Worm (Caenorhabditis elegans) whole organism, early embryonic: ENCODE measurements around the gene R04B5.6.

ENCODE experiments used
- B0310.2 ChIP-seq: sonication (generic microtip); optimal IDR thresholded peaks from 2 replicates; lab custom pipeline; 2016; ENCODE audit warnings: mild to moderate bottlenecking, missing genetic modification characterization, missing compliant biosample characterization
- F13C5.2 ChIP-seq: sonication (generic microtip); optimal IDR thresholded peaks from 2 replicates; lab custom pipeline; 2017; ENCODE audit warnings: mild to moderate bottlenecking, missing genetic modification characterization, inconsistent platforms, missing compliant biosample characterization
- aly-1 ChIP-seq: sonication (generic microtip); optimal IDR thresholded peaks from 2 replicates; lab custom pipeline; 2016; ENCODE audit warnings: missing genetic modification characterization, missing compliant biosample characterization
- ama-1 ChIP-seq: fragments of 150-350 bp; optimal IDR thresholded peaks from 2 replicates; lab custom pipeline; 2014
- ceh-13 ChIP-seq: fragments of 200-800 bp; sonication (Bioruptor generic); optimal IDR thresholded peaks from 2 replicates; lab custom pipeline; 2018; ENCODE audit warnings: mild to moderate bottlenecking, missing genetic modification characterization, missing compliant biosample characterization
- ceh-36 ChIP-seq: sonication (generic microtip); optimal IDR thresholded peaks from 2 replicates; lab custom pipeline; 2016; ENCODE audit warnings: missing genetic modification characterization, inconsistent platforms, missing compliant biosample characterization
- ets-7 ChIP-seq: sonication (generic microtip); optimal IDR thresholded peaks from 2 replicates; lab custom pipeline; 2016; ENCODE audit warnings: missing genotype, missing genetic modification characterization, missing compliant biosample characterization
- flt-1 ChIP-seq: fragments of 200-800 bp; sonication (Bioruptor generic); IDR thresholded peaks from 2 replicates; pipeline ENCODE4 v1.3.6; 2022; ENCODE audit warnings: missing genetic modification characterization, missing compliant biosample characterization
- hmbx-1 ChIP-seq: sonication (generic microtip); optimal IDR thresholded peaks from 2 replicates; lab custom pipeline; 2016; ENCODE audit warnings: mild to moderate bottlenecking, missing genetic modification characterization, missing compliant biosample characterization
- hmg-4 ChIP-seq: fragments of 200-800 bp; sonication (Bioruptor generic); optimal IDR thresholded peaks from 2 replicates; lab custom pipeline; 2018; ENCODE audit warnings: mild to moderate bottlenecking, missing genetic modification characterization, missing compliant biosample characterization
- hnd-1 ChIP-seq: sonication (generic microtip); optimal IDR thresholded peaks from 2 replicates; lab custom pipeline; 2016; ENCODE audit warnings: missing genetic modification characterization, missing compliant biosample characterization
- pes-1 ChIP-seq: fragments of 200-800 bp; sonication (Bioruptor generic); IDR thresholded peaks from 2 replicates; pipeline ENCODE4 v1.3.6; 2022; ENCODE audit warnings: missing genetic modification reagents, missing genetic modification characterization, missing compliant biosample characterization
- scrt-1 ChIP-seq: fragments of 200-800 bp; sonication (Bioruptor generic); IDR thresholded peaks from 2 replicates; pipeline ENCODE4 v1.3.6; 2022; ENCODE audit warnings: missing genetic modification characterization, missing compliant biosample characterization
- sea-1 ChIP-seq: fragments of 200-800 bp; sonication (Bioruptor generic); conservative IDR thresholded peaks from 2 replicates; pipeline ENCODE4 v1.3.6; 2022; ENCODE audit warnings: missing genetic modification characterization, missing compliant biosample characterization
- tbx-11 ChIP-seq: fragments of 200-800 bp; sonication (Bioruptor generic); IDR thresholded peaks from 2 replicates; pipeline ENCODE4 v1.3.6; 2022; ENCODE audit warnings: missing genetic modification characterization, missing compliant biosample characterization
- tbx-37 ChIP-seq: fragments of 200-800 bp; sonication (Bioruptor generic); conservative IDR thresholded peaks from 2 replicates; pipeline ENCODE4 v1.3.6; 2022; ENCODE audit warnings: missing genetic modification reagents, missing genetic modification characterization, missing compliant biosample characterization
- tra-4 ChIP-seq: sonication (generic microtip); optimal IDR thresholded peaks from 2 replicates; lab custom pipeline; 2017; ENCODE audit warnings: missing genetic modification characterization, missing compliant biosample characterization

Gene R04B5.6

DNA sequence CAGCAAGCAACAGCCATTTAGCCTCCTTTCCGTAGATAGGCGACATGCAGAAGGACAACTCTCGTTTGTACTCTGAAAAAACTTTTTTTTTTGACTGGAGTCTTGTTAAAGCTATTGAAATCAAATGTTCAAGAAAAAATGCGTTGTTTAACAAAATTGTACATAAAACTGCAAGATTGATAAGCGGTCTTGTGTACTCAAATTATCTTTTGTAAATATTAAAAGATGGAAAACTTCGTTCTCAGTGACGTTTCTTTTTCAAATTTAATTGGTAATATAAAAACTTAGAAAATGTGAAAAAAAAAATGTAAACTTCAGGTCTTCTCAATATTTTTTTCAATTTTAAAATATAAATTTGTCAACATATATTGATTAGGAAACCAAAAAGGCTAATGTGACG is 26.2 kb downstream of the R04B5.6 start:
- TF ChIP-seq tra-4 (tag; lab: Kevin White, UChicago) (no peak), hnd-1 (tag; lab: Kevin White, UChicago) (no peak), flt-1 (GFP tag; lab: Robert Waterston, UW) (no peak), hmg-4 (GFP tag; lab: Kevin White, UChicago) (no peak), aly-1 (tag; lab: Kevin White, UChicago) (no peak), hmbx-1 (tag; lab: Kevin White, UChicago) (no peak), ceh-36 (tag; lab: Kevin White, UChicago) (no peak), pes-1 (GFP tag; lab: Robert Waterston, UW) (no peak), scrt-1 (GFP tag; lab: Robert Waterston, UW) (no peak), tbx-11 (GFP tag; lab: Robert Waterston, UW) (no peak), sea-1 (GFP tag; lab: Robert Waterston, UW) (no peak), ceh-13 (GFP tag; lab: Kevin White, UChicago) (no peak), ets-7 (tag; lab: Kevin White, UChicago) (no peak), tbx-37 (GFP tag; lab: Robert Waterston, UW) (no peak), ama-1 (no peak), F13C5.2 (tag; lab: Kevin White, UChicago) (no peak)

DNA sequence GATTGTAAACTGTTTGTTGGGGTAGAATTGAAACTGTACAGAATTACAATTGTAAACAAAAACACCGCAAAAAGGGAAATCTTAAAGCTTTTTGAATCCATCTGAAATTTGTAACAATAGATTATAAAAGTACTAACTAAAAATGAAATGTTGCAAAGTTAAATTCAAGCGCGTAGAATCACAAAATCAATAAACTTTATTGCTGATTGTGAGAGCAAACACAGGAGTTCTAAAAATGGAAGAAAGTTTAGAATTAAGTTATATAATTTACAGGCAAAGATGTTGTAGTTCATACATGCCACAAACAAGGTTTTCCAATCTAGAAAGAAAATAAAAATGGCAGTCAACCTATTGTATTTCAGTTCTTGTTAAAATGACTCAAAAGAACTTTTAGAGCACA is 27.2 kb downstream of the R04B5.6 start, which contains the start of gene C08B6.3:
C08B6.3 (minus strand) TSS at position 101 of the 400 bp plus-strand sequence.
- TF ChIP-seq flt-1 (GFP tag; lab: Robert Waterston, UW) (no peak), hnd-1 (tag; lab: Kevin White, UChicago) (no peak), ama-1 (no peak), B0310.2 (tag; lab: Kevin White, UChicago) (no peak), ets-7 (tag; lab: Kevin White, UChicago) (no peak), tbx-11 (GFP tag; lab: Robert Waterston, UW) (no peak)

DNA sequence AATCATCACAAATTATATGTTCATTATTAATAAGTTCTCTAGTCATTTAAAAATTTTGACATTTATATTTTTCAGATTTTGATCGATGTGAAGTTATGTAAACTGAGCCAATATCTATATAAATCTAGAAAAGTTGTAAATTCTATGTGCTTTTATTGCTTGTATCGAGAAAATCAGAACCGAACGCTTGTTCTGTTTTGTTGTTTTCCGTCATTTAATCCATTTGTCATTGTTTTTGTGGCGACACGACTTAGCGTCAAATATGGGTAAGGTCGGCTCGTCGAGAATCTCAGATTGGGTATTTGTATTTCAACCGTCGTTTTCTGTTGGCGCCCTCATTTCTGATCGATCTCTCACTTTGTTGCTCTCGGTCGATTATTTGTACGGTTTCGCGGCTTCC is 29.4 kb downstream of the R04B5.6 start, which contains the start of gene cht-5:
cht-5 (plus strand) TSS at position 301 of the 400 bp plus-strand sequence.
- TF ChIP-seq aly-1 (tag; lab: Kevin White, UChicago) = no peak
- TF ChIP-seq scrt-1 (GFP tag; lab: Robert Waterston, UW) = no peak
- TF ChIP-seq B0310.2 (tag; lab: Kevin White, UChicago) = no peak
- TF ChIP-seq tra-4 (tag; lab: Kevin White, UChicago) = no peak

DNA sequence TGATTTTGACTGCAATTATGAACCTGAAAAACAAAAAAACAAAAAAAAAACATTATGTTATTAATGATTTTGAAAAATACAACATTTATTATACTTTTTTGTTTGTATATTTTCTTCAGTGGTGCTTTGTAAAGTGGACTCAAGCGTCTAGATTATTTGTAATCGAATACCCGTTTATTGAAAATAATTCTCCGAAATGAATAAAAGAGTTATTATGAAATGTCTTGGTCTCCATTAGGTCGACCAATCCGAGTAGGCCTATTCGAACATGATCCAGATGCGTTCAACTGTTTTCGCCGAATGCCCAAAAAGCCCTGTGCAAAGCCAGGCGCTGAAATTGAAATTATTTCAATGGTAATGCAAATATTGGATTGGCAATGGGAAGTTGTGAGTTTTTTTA is 32.5 kb downstream of the R04B5.6 start, which contains the start of gene C08B6.5:
C08B6.5 (plus strand) TSS at position 301 of the 400 bp plus-strand sequence.
- TF ChIP-seq tra-4 (tag; lab: Kevin White, UChicago) (no peak), flt-1 (GFP tag; lab: Robert Waterston, UW) (no peak), hnd-1 (tag; lab: Kevin White, UChicago) (no peak), scrt-1 (GFP tag; lab: Robert Waterston, UW) (no peak), F13C5.2 (tag; lab: Kevin White, UChicago) (no peak), tbx-37 (GFP tag; lab: Robert Waterston, UW) (no peak), tbx-11 (GFP tag; lab: Robert Waterston, UW) (no peak), aly-1 (tag; lab: Kevin White, UChicago) (no peak), ceh-13 (GFP tag; lab: Kevin White, UChicago) (no peak), pes-1 (GFP tag; lab: Robert Waterston, UW) (no peak)

ce11 chrV:10120898-10121297 is 35.9 kb downstream of the R04B5.6 start, which contains the start of gene srxa-18:
Gene srxa-18, minus strand, starts transcription at chrV:10120997.
- TF ChIP-seq F13C5.2 (tag; lab: Kevin White, UChicago) (no peak), B0310.2 (tag; lab: Kevin White, UChicago) (no peak), ets-7 (tag; lab: Kevin White, UChicago) (no peak), ceh-36 (tag; lab: Kevin White, UChicago) (no peak), flt-1 (GFP tag; lab: Robert Waterston, UW) (no peak), aly-1 (tag; lab: Kevin White, UChicago) (no peak), tra-4 (tag; lab: Kevin White, UChicago) (no peak), tbx-11 (GFP tag; lab: Robert Waterston, UW) (no peak), scrt-1 (GFP tag; lab: Robert Waterston, UW) (no peak), hnd-1 (tag; lab: Kevin White, UChicago) (no peak), ama-1 (no peak), pes-1 (GFP tag; lab: Robert Waterston, UW) (no peak), tbx-37 (GFP tag; lab: Robert Waterston, UW) (no peak), ceh-13 (GFP tag; lab: Kevin White, UChicago) (no peak), sea-1 (GFP tag; lab: Robert Waterston, UW) (no peak), hmg-4 (GFP tag; lab: Kevin White, UChicago) (no peak)

DNA sequence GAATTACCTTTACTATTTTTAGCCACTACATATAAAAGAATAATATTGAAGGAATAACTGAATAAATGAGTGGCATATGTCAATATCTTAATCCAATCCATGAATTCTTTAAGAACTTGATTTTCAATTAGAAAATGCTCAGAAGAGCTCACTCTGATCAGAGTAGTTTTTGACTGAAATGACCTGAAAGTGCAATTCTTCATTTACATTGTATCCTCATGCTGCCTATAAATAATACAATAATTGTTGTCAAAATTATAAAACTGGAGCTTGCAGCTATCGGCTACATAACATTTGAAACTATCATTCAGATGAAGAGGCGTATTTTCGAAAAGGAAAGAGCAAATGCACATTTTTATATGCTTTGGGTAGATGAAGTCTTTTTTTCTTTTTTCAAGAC is 37.7 kb downstream of the R04B5.6 start, which contains the start of gene srxa-19:
srxa-19 (minus strand) TSS at position 101 of the 400 bp plus-strand sequence.
- TF ChIP-seq aly-1 (tag; lab: Kevin White, UChicago) (no peak), sea-1 (GFP tag; lab: Robert Waterston, UW) (no peak), tbx-37 (GFP tag; lab: Robert Waterston, UW) (no peak), flt-1 (GFP tag; lab: Robert Waterston, UW) (no peak), ceh-36 (tag; lab: Kevin White, UChicago) (no peak), F13C5.2 (tag; lab: Kevin White, UChicago) (no peak), tbx-11 (GFP tag; lab: Robert Waterston, UW) (no peak), hmbx-1 (tag; lab: Kevin White, UChicago) (no peak), B0310.2 (tag; lab: Kevin White, UChicago) (no peak), ceh-13 (GFP tag; lab: Kevin White, UChicago) (no peak)

ce11 chrV:10123324-10123723 is 38.4 kb downstream of the R04B5.6 start, which contains the start of gene C08B6.6:
Gene C08B6.6, plus strand, starts transcription at chrV:10123624.
- TF ChIP-seq F13C5.2 (tag; lab: Kevin White, UChicago) (no peak), ets-7 (tag; lab: Kevin White, UChicago) (no peak), ceh-36 (tag; lab: Kevin White, UChicago) (no peak), ama-1 (no peak), B0310.2 (tag; lab: Kevin White, UChicago) (no peak), tbx-11 (GFP tag; lab: Robert Waterston, UW) (no peak), hnd-1 (tag; lab: Kevin White, UChicago) (no peak)
